Worm (Caenorhabditis elegans) whole organism, L3 larva: Measurements from ENCODE around the gene ubc-15.

Experiments used
- nfya-1 ChIP-seq: sonication (generic microtip); optimal IDR thresholded peaks from 2 replicates; lab custom pipeline; 2017; ENCODE audit warnings: missing genetic modification characterization, mild to moderate bottlenecking, missing compliant biosample characterization, antibody characterized with exemption, moderate library complexity; ENCODE audit not compliant: insufficient read depth
- nhr-11 ChIP-seq: fragments of 150-350 bp; optimal IDR thresholded peaks from 2 replicates; lab custom pipeline; 2014; ENCODE audit warnings: missing biosample characterization, missing genetic modification characterization
- nhr-25 ChIP-seq: sonication (generic microtip); optimal IDR thresholded peaks from 2 replicates; lab custom pipeline; 2017; ENCODE audit warnings: missing biosample characterization, missing genetic modification characterization
- nhr-77 ChIP-seq: fragments of 150-350 bp; optimal IDR thresholded peaks from 2 replicates; lab custom pipeline; 2014; ENCODE audit warnings: missing biosample characterization, missing genetic modification characterization
- sea-2 ChIP-seq: fragments of 150-350 bp; sonication (generic microtip); optimal IDR thresholded peaks from 4 replicates; lab custom pipeline; 2014; ENCODE audit warnings: missing biosample characterization, missing genetic modification reagents, missing genetic modification characterization

DNA sequence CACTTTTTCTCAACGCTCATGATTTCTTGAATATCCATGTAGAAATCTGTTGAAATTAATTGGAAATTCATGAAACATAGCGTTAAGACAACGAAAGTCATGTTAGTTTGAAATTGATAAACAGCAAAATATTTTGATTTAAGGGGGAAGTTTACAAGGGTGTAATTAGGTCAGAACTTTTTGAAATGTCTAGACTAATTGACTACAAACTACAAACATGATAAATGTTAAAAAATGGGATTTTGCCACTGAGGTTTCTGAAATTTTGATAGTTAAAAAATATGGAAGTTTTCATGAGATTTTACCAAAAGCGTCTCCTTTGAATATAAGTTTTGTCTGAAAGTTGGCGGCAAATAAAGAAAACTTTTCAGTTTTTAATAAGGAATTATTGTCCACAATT lies 24.4 kb upstream of the ubc-15 start, which contains the start of gene irld-65:
- TF ChIP-seq nhr-77 (tag; lab: Kevin White, UChicago) (no peak), sea-2 (GFP tag; lab: Kevin White, UChicago) (no peak), nhr-11 (tag; lab: Kevin White, UChicago) (no peak), nhr-25 (tag; lab: Kevin White, UChicago) (no peak), nfya-1 (no peak)
